Fruit fly (Drosophila melanogaster): ENCODE data around the gene boss.

The boss gene

dm6 chr3R:25961694-25962093 is at the start of gene boss:
Gene boss (plus strand): TSS chr3R:25961994.
- no peak for TF ChIP-seq Hr96 (GFP tag; optimal IDR thresholded peaks at IDR 0.05)
- TF ChIP-seq Clk (GFP tag; optimal IDR thresholded peaks at IDR 0.05), result no peak
- no peak for TF ChIP-seq toe (GFP tag; optimal IDR thresholded peaks at IDR 0.05)
- TF ChIP-seq cnc (optimal IDR thresholded peaks at IDR 0.05), result no peak
- TF ChIP-seq CG5204 (GFP tag; optimal IDR thresholded peaks at IDR 0.05), result no peak
- no peak for TF ChIP-seq CG14711 (tag; optimal IDR thresholded peaks at IDR 0.05)
- TF ChIP-seq CG11617 (GFP tag; optimal IDR thresholded peaks at IDR 0.05), result no peak
- no peak for TF ChIP-seq pad (GFP tag; optimal IDR thresholded peaks at IDR 0.05)
- no peak for TF ChIP-seq bab1 (GFP tag; optimal IDR thresholded peaks at IDR 0.05)
- TF ChIP-seq CG7045 (GFP tag; optimal IDR thresholded peaks at IDR 0.05), result no peak
- no peak for TF ChIP-seq ovo (GFP tag; optimal IDR thresholded peaks at IDR 0.05)
- no peak for TF ChIP-seq Crg-1 (GFP tag; optimal IDR thresholded peaks at IDR 0.05)

dm6 chr3R:25919912-25920311 is 41.9 kb upstream of the boss start:
- TF ChIP-seq Hr96 (GFP tag; optimal IDR thresholded peaks at IDR 0.05) (no peak), CG12768 (GFP tag; optimal IDR thresholded peaks at IDR 0.05) (no peak), pad (GFP tag; optimal IDR thresholded peaks at IDR 0.05) (no peak), CG1620 (GFP tag; optimal IDR thresholded peaks at IDR 0.05) (no peak), CG5204 (GFP tag; optimal IDR thresholded peaks at IDR 0.05) (no peak), Mnt (GFP tag; optimal IDR thresholded peaks at IDR 0.05) (no peak), cic (GFP tag; optimal IDR thresholded peaks at IDR 0.05) (no peak), CG33017 (tag; optimal IDR thresholded peaks at IDR 0.05) (no peak)

- TF ChIP-seq CG5204 (GFP tag; optimal IDR thresholded peaks at IDR 0.05) (no peak), cic (GFP tag; optimal IDR thresholded peaks at IDR 0.05) (no peak), kay (GFP tag; ENCODE audit: borderline replicate concordance) (no peak), pad (GFP tag; optimal IDR thresholded peaks at IDR 0.05) (no peak), Mnt (GFP tag; optimal IDR thresholded peaks at IDR 0.05) (no peak), CG12768 (GFP tag; optimal IDR thresholded peaks at IDR 0.05) (no peak), Hr96 (GFP tag; optimal IDR thresholded peaks at IDR 0.05) (no peak), CG7045 (GFP tag; optimal IDR thresholded peaks at IDR 0.05) (no peak), tj (GFP tag; optimal IDR thresholded peaks at IDR 0.05) (no peak), CG1620 (GFP tag; optimal IDR thresholded peaks at IDR 0.05) (no peak), ovo (GFP tag; optimal IDR thresholded peaks at IDR 0.05) (no peak), CG11617 (GFP tag; optimal IDR thresholded peaks at IDR 0.05) (no peak)
Observed at dm6 chr3R:25922534-25922933, 39.3 kb upstream of the boss start, which contains the start of gene CG14546. Gene CG14546 (minus strand): TSS chr3R:25922634.

- TF ChIP-seq Crg-1 (GFP tag; optimal IDR thresholded peaks at IDR 0.05) (no peak), Clk (GFP tag; optimal IDR thresholded peaks at IDR 0.05) (no peak), CG33017 (tag; optimal IDR thresholded peaks at IDR 0.05) (no peak), CG7045 (GFP tag; optimal IDR thresholded peaks at IDR 0.05) (no peak), CG5204 (GFP tag; optimal IDR thresholded peaks at IDR 0.05) (no peak), toe (GFP tag; optimal IDR thresholded peaks at IDR 0.05) (no peak), kay (GFP tag; ENCODE audit: borderline replicate concordance) (no peak), Mnt (GFP tag; optimal IDR thresholded peaks at IDR 0.05) (no peak), tj (GFP tag; optimal IDR thresholded peaks at IDR 0.05) (no peak), cnc (optimal IDR thresholded peaks at IDR 0.05) (no peak), bab1 (GFP tag; optimal IDR thresholded peaks at IDR 0.05) (no peak), CG1620 (GFP tag; optimal IDR thresholded peaks at IDR 0.05) (no peak), cic (GFP tag; optimal IDR thresholded peaks at IDR 0.05) (no peak), pad (GFP tag; optimal IDR thresholded peaks at IDR 0.05) (no peak), CG12768 (GFP tag; optimal IDR thresholded peaks at IDR 0.05) (no peak), CG11617 (GFP tag; optimal IDR thresholded peaks at IDR 0.05) (no peak), CG7101 (tag; optimal IDR thresholded peaks at IDR 0.05) (no peak)
Observed at dm6 chr3R:25941310-25941709, 20.5 kb upstream of the boss start.

dm6 chr3R:25956092-25956491 is 5.7 kb upstream of the boss start, which contains the start of gene CCAP-R:
Gene CCAP-R (minus strand): TSS chr3R:25956270.
- no peak for TF ChIP-seq CG5204 (GFP tag; optimal IDR thresholded peaks at IDR 0.05)
- TF ChIP-seq kay (GFP tag; ENCODE audit: borderline replicate concordance), result no peak
- TF ChIP-seq Crg-1 (GFP tag; optimal IDR thresholded peaks at IDR 0.05), result no peak
- no peak for TF ChIP-seq tj (GFP tag; optimal IDR thresholded peaks at IDR 0.05)
- no peak for TF ChIP-seq CG14711 (tag; optimal IDR thresholded peaks at IDR 0.05)
- no peak for TF ChIP-seq cnc (optimal IDR thresholded peaks at IDR 0.05)
- TF ChIP-seq cic (GFP tag; optimal IDR thresholded peaks at IDR 0.05), result no peak
- no peak for TF ChIP-seq CG11617 (GFP tag; optimal IDR thresholded peaks at IDR 0.05)
- TF ChIP-seq ovo (GFP tag; optimal IDR thresholded peaks at IDR 0.05), result no peak
- no peak for TF ChIP-seq CG7101 (tag; optimal IDR thresholded peaks at IDR 0.05)
- TF ChIP-seq toe (GFP tag; optimal IDR thresholded peaks at IDR 0.05), result no peak
- no peak for TF ChIP-seq CG1620 (GFP tag; optimal IDR thresholded peaks at IDR 0.05)
- no peak for TF ChIP-seq pad (GFP tag; optimal IDR thresholded peaks at IDR 0.05)
- TF ChIP-seq CG12768 (GFP tag; optimal IDR thresholded peaks at IDR 0.05), result no peak
- TF ChIP-seq Mnt (GFP tag; optimal IDR thresholded peaks at IDR 0.05), result no peak
- TF ChIP-seq CG33017 (tag; optimal IDR thresholded peaks at IDR 0.05), result no peak
- TF ChIP-seq Clk (GFP tag; optimal IDR thresholded peaks at IDR 0.05), result no peak
- TF ChIP-seq bab1 (GFP tag; optimal IDR thresholded peaks at IDR 0.05), result no peak
- TF ChIP-seq CG7045 (GFP tag; optimal IDR thresholded peaks at IDR 0.05), result no peak

- no peak for TF ChIP-seq CG14711 (tag; optimal IDR thresholded peaks at IDR 0.05)
- TF ChIP-seq tj (GFP tag; optimal IDR thresholded peaks at IDR 0.05), result no peak
- peak; percentile 20 for TF ChIP-seq kay (GFP tag; ENCODE audit: borderline replicate concordance)
Observed at dm6 chr3R:25958979-25959378, 2.8 kb upstream of the boss start, which contains the start of gene CG14540. Gene CG14540 (plus strand): TSS chr3R:25959279.

dm6 chr3R:25966944-25967343 is 5.2 kb downstream of the boss start:
- no peak for TF ChIP-seq Crg-1 (GFP tag; optimal IDR thresholded peaks at IDR 0.05)
- no peak for TF ChIP-seq tj (GFP tag; optimal IDR thresholded peaks at IDR 0.05)

All from whole organism, adult.